Worm (Caenorhabditis elegans): Measurements from ENCODE around the gene str-130.

str-130 gene

ce11 chrV:8054130-8054529, 36.4 kb downstream of the str-130 start, which contains the start of gene ZC513.2:
ZC513.2 (plus strand) TSS chrV:8054430.
- TF ChIP-seq Y53F4B.3 (GFP tag; IDR thresholded peaks at IDR 0.05) (no peak), hmg-20 (GFP tag; IDR thresholded peaks at IDR 0.05) (no peak), attf-6 (GFP tag; IDR thresholded peaks at IDR 0.05) (no peak), F49E8.2 (tag; optimal IDR thresholded peaks at IDR 0.05; ENCODE audit: insufficient read depth) (no peak), ccch-3 (GFP tag; optimal IDR thresholded peaks at IDR 0.05) (no peak), lsy-27 (tag; optimal IDR thresholded peaks at IDR 0.05; ENCODE audit: borderline replicate concordance, insufficient read depth) (no peak), D2030.7 (GFP tag; IDR thresholded peaks at IDR 0.05) (no peak), gei-17 (GFP tag; optimal IDR thresholded peaks at IDR 0.05) (no peak), tbx-9 (tag; optimal IDR thresholded peaks at IDR 0.05; ENCODE audit: borderline replicate concordance) (no peak), rpc-1 (optimal IDR thresholded peaks at IDR 0.05) (no peak), rpc-1 (tag; optimal IDR thresholded peaks at IDR 0.05) (no peak)

- TF ChIP-seq Y67H2A.10 (GFP tag; conservative IDR thresholded peaks at IDR 0.05) (no peak), ztf-22 (GFP tag; optimal IDR thresholded peaks at IDR 0.05) (no peak), chd-7 (tag; optimal IDR thresholded peaks at IDR 0.05) (no peak), nfyb-1 (GFP tag; IDR thresholded peaks at IDR 0.05) (no peak)
Observed at ce11 chrV:8051851-8052250, 38.6 kb downstream of the str-130 start, which contains the start of gene sth-1. sth-1 (plus strand) TSS chrV:8052151.

- TF ChIP-seq sptf-2 (GFP tag; optimal IDR thresholded peaks at IDR 0.05) (no peak), Y79H2A.3 (GFP tag; conservative IDR thresholded peaks at IDR 0.05) (no peak), chd-7 (tag; optimal IDR thresholded peaks at IDR 0.05) (no peak), bed-2 (GFP tag; IDR thresholded peaks at IDR 0.05) (no peak), ceh-58 (GFP tag; IDR thresholded peaks at IDR 0.05) (no peak), madf-8 (GFP tag; conservative IDR thresholded peaks at IDR 0.05) (no peak), ceh-40 (GFP tag; IDR thresholded peaks at IDR 0.05) (no peak), lag-1 (GFP tag; IDR thresholded peaks at IDR 0.05) (no peak), dpl-1 (GFP tag; optimal IDR thresholded peaks at IDR 0.05) (no peak)
Observed at ce11 chrV:8050811-8051210, 39.7 kb downstream of the str-130 start, which contains the start of gene col-43. col-43 (minus strand) TSS chrV:8050911.

ce11 chrV:8050059-8050677, 40.3 kb downstream of the str-130 start:
- peak; percentile 90; the same call in 1 of the 2 replicates for TF ChIP-seq egrh-3 (GFP tag; IDR thresholded peaks at IDR 0.05)
- peak; percentile 83 for TF ChIP-seq zfh-2 (GFP tag; conservative IDR thresholded peaks at IDR 0.05)
- TF ChIP-seq madf-10 (tag; optimal IDR thresholded peaks at IDR 0.05), result no peak
- TF ChIP-seq let-607 (tag; optimal IDR thresholded peaks at IDR 0.05), result no peak
- TF ChIP-seq cebp-2 (GFP tag; IDR thresholded peaks at IDR 0.05), result 0 out of 2 replicates have a peak, but pooled peaks have one; percentile 12
- TF ChIP-seq Y53F4B.3 (GFP tag; IDR thresholded peaks at IDR 0.05), result no peak

- TF ChIP-seq egl-44 (GFP tag; IDR thresholded peaks at IDR 0.05) (no peak), ceh-58 (GFP tag; IDR thresholded peaks at IDR 0.05) (no peak), xnd-1 (tag; optimal IDR thresholded peaks at IDR 0.05) (no peak), mes-4 (tag; optimal IDR thresholded peaks at IDR 0.05) (no peak)
Observed at ce11 chrV:8046706-8047105, 43.8 kb downstream of the str-130 start, which contains the start of gene ZC513.3. ZC513.3 (plus strand) TSS chrV:8047006.
